Worm (Caenorhabditis elegans) whole organism, young adult: ENCODE results near the gene R151.1.

Experiments
- B0336.3 ChIP-seq: fragments of 200-800 bp; sonication (Bioruptor generic); IDR thresholded peaks from 2 replicates; pipeline ENCODE4 v1.3.6; 2022; ENCODE audit warnings: missing genetic modification characterization, missing compliant biosample characterization
- C06A6.2 ChIP-seq: fragments of 200-800 bp; sonication (Bioruptor generic); conservative IDR thresholded peaks from 2 replicates; pipeline ENCODE4 v1.3.6; 2022; ENCODE audit warnings: missing genetic modification characterization, missing compliant biosample characterization
- F23B12.7 ChIP-seq: sonication (generic microtip); optimal IDR thresholded peaks from 2 replicates; lab custom pipeline; 2017; ENCODE audit warnings: missing genetic modification characterization, mild to moderate bottlenecking, missing compliant biosample characterization, antibody characterized with exemption, moderate library complexity; ENCODE audit not compliant: insufficient read depth
- F33H1.4 ChIP-seq: fragments of 200-800 bp; sonication (Bioruptor generic); IDR thresholded peaks from 2 replicates; pipeline ENCODE4 v1.3.6; 2022; ENCODE audit warnings: missing genetic modification reagents, missing genetic modification characterization, missing compliant biosample characterization
- K11D2.4 ChIP-seq: fragments of 200-800 bp; sonication (Bioruptor generic); IDR thresholded peaks from 2 replicates; pipeline ENCODE4 v1.3.6; 2022; ENCODE audit warnings: missing genetic modification reagents, missing genetic modification characterization, missing compliant biosample characterization
- T07F8.4 ChIP-seq: sonication (generic microtip); optimal IDR thresholded peaks from 2 replicates; lab custom pipeline; 2016; ENCODE audit warnings: mild to moderate bottlenecking, missing genetic modification characterization, moderate library complexity, missing compliant biosample characterization
- T26A5.8 ChIP-seq: sonication (generic microtip); optimal IDR thresholded peaks from 2 replicates; lab custom pipeline; 2016; ENCODE audit warnings: missing genetic modification characterization, missing compliant biosample characterization
- Y79H2A.3 ChIP-seq: fragments of 200-800 bp; sonication (Bioruptor generic); conservative IDR thresholded peaks from 2 replicates; pipeline ENCODE4 v1.3.6; 2022; ENCODE audit warnings: missing genetic modification reagents, missing genetic modification characterization, missing compliant biosample characterization
- ZK185.1 ChIP-seq: sonication (generic microtip); optimal IDR thresholded peaks from 2 replicates; lab custom pipeline; 2016; ENCODE audit warnings: mild to moderate bottlenecking, missing genetic modification characterization, missing compliant biosample characterization; ENCODE audit not compliant: poor library complexity, severe bottlenecking
- akir-1 ChIP-seq: fragments of 200-800 bp; sonication (Bioruptor generic); optimal IDR thresholded peaks from 2 replicates; lab custom pipeline; 2018; ENCODE audit warnings: mild to moderate bottlenecking, missing genetic modification characterization, moderate library complexity, missing compliant biosample characterization
- aptf-3 ChIP-seq: fragments of 200-800 bp; sonication (Bioruptor generic); IDR thresholded peaks from 2 replicates; pipeline ENCODE4 v1.3.6; 2022; ENCODE audit warnings: missing genetic modification characterization, missing compliant biosample characterization
- atf-7 ChIP-seq: sonication (generic microtip); optimal IDR thresholded peaks from 2 replicates; lab custom pipeline; 2017; ENCODE audit warnings: mild to moderate bottlenecking, missing genetic modification characterization, missing compliant biosample characterization
- bed-1 ChIP-seq: fragments of 200-800 bp; sonication (Bioruptor generic); IDR thresholded peaks from 2 replicates; pipeline ENCODE4 v1.3.6; 2022; ENCODE audit warnings: missing genetic modification reagents, missing genetic modification characterization, missing compliant biosample characterization
- ceh-79 ChIP-seq: sonication (generic microtip); optimal IDR thresholded peaks from 2 replicates; lab custom pipeline; 2017; ENCODE audit warnings: mild to moderate bottlenecking, missing genetic modification characterization, missing compliant biosample characterization
- dox-1 ChIP-seq: fragments of 200-800 bp; sonication (Bioruptor generic); IDR thresholded peaks from 2 replicates; pipeline ENCODE4 v1.3.6; 2022; ENCODE audit warnings: missing genetic modification reagents, missing genetic modification characterization, missing compliant biosample characterization
- dpl-1 ChIP-seq: fragments of 150-350 bp; optimal IDR thresholded peaks from 2 replicates; lab custom pipeline; 2014; ENCODE audit warnings: missing biosample characterization, missing genetic modification reagents, missing genetic modification characterization
- gei-17 ChIP-seq: fragments of 200-800 bp; sonication (Bioruptor generic); optimal IDR thresholded peaks from 2 replicates; lab custom pipeline; 2018; ENCODE audit warnings: mild to moderate bottlenecking, missing genetic modification characterization, missing compliant biosample characterization
- hlh-26 ChIP-seq: fragments of 200-800 bp; sonication (Bioruptor generic); conservative IDR thresholded peaks from 2 replicates; pipeline ENCODE4 v1.3.6; 2022; ENCODE audit warnings: missing genetic modification reagents, missing genetic modification characterization, missing compliant biosample characterization
- hmg-20 ChIP-seq: fragments of 200-800 bp; sonication (Bioruptor generic); IDR thresholded peaks from 2 replicates; pipeline ENCODE4 v1.3.6; 2022; ENCODE audit warnings: missing genetic modification reagents, missing genetic modification characterization, missing compliant biosample characterization
- hrde-1 ChIP-seq: sonication (generic microtip); optimal IDR thresholded peaks from 2 replicates; lab custom pipeline; 2016; ENCODE audit warnings: missing genetic modification characterization, mild to moderate bottlenecking, missing compliant biosample characterization, moderate library complexity, missing genotype, missing genetic modification reagents, borderline replicate concordance
- let-526 ChIP-seq: fragments of 200-800 bp; sonication (Bioruptor generic); IDR thresholded peaks from 2 replicates; pipeline ENCODE4 v1.3.6; 2022; ENCODE audit warnings: missing genetic modification reagents, missing genetic modification characterization, missing compliant biosample characterization
- let-607 ChIP-seq, 2 experiments: fragments of 200-800 bp in 1 of 2; sonication (Bioruptor generic) in 1 of 2; sonication (generic microtip) in 1 of 2; optimal IDR thresholded peaks; 2 replicates each; lab custom pipeline; 2016 to 2018; ENCODE audit warnings: mild to moderate bottlenecking in 2 of 2, missing compliant biosample characterization in 2 of 2, missing genetic modification characterization in 2 of 2, moderate library complexity in 2 of 2, missing genotype in 1 of 2
- lin-35 ChIP-seq, 3 experiments: fragments of 150-350 bp in 2 of 3; sonication (generic microtip) in 1 of 3; optimal IDR thresholded peaks; 2 replicates each; lab custom pipeline; 2014 to 2018; ENCODE audit warnings: missing biosample characterization in 3 of 3, missing genetic modification characterization in 3 of 3, missing genetic modification reagents in 3 of 3
- lin-40 ChIP-seq: sonication (generic microtip); optimal IDR thresholded peaks from 2 replicates; lab custom pipeline; 2016; ENCODE audit warnings: missing genetic modification characterization, mild to moderate bottlenecking, missing compliant biosample characterization, missing genotype, missing genetic modification reagents
- lin-54 ChIP-seq: fragments of 200-800 bp; sonication (Bioruptor generic); optimal IDR thresholded peaks from 2 replicates; lab custom pipeline; 2018; ENCODE audit warnings: mild to moderate bottlenecking, missing genetic modification characterization, missing compliant biosample characterization
- lsl-1 ChIP-seq: fragments of 200-800 bp; sonication (Bioruptor generic); optimal IDR thresholded peaks from 2 replicates; lab custom pipeline; 2018; ENCODE audit warnings: mild to moderate bottlenecking, missing genetic modification characterization, moderate library complexity, missing compliant biosample characterization
- lsy-27 ChIP-seq: sonication (generic microtip); optimal IDR thresholded peaks from 2 replicates; lab custom pipeline; 2017; ENCODE audit warnings: missing genetic modification characterization, mild to moderate bottlenecking, missing compliant biosample characterization, antibody characterized with exemption, missing genotype, borderline replicate concordance; ENCODE audit not compliant: insufficient read depth
- madf-6 ChIP-seq: fragments of 200-800 bp; sonication (Bioruptor generic); IDR thresholded peaks from 2 replicates; pipeline ENCODE4 v1.3.6; 2022; ENCODE audit warnings: missing genetic modification reagents, missing genetic modification characterization, missing compliant biosample characterization
- madf-8 ChIP-seq: fragments of 200-800 bp; sonication (Bioruptor generic); conservative IDR thresholded peaks from 2 replicates; pipeline ENCODE4 v1.3.6; 2022; ENCODE audit warnings: missing genetic modification reagents, missing genetic modification characterization, missing compliant biosample characterization
- mcd-1 ChIP-seq: fragments of 200-800 bp; sonication (Bioruptor generic); IDR thresholded peaks from 2 replicates; pipeline ENCODE4 v1.3.6; 2022; ENCODE audit warnings: missing genetic modification reagents, missing genetic modification characterization, missing compliant biosample characterization
- mel-28 ChIP-seq: sonication (generic microtip); optimal IDR thresholded peaks from 2 replicates; lab custom pipeline; 2016; ENCODE audit warnings: borderline replicate concordance, mild to moderate bottlenecking, missing genetic modification characterization, missing compliant biosample characterization
- nfya-2 ChIP-seq: fragments of 200-800 bp; sonication (Bioruptor generic); IDR thresholded peaks from 2 replicates; pipeline ENCODE4 v1.3.6; 2022; ENCODE audit warnings: missing genetic modification reagents, missing genetic modification characterization, missing compliant biosample characterization
- nfyb-1 ChIP-seq: fragments of 200-800 bp; sonication (Bioruptor generic); IDR thresholded peaks from 2 replicates; pipeline ENCODE4 v1.3.6; 2022; ENCODE audit warnings: missing genetic modification reagents, missing genetic modification characterization, missing compliant biosample characterization
- nhr-120 ChIP-seq: fragments of 200-800 bp; sonication (Bioruptor generic); IDR thresholded peaks from 2 replicates; pipeline ENCODE4 v1.3.6; 2022; ENCODE audit warnings: missing genetic modification characterization, missing compliant biosample characterization
- tbx-9 ChIP-seq: sonication (generic microtip); optimal IDR thresholded peaks from 2 replicates; lab custom pipeline; 2016; ENCODE audit warnings: borderline replicate concordance, missing genetic modification characterization, inconsistent platforms, missing compliant biosample characterization
- ztf-22 ChIP-seq: fragments of 200-800 bp; sonication (Bioruptor generic); optimal IDR thresholded peaks from 2 replicates; lab custom pipeline; 2018; ENCODE audit warnings: mild to moderate bottlenecking, missing genetic modification characterization, moderate library complexity, missing compliant biosample characterization
- ztf-25 ChIP-seq: fragments of 200-800 bp; sonication (Bioruptor generic); IDR thresholded peaks from 2 replicates; pipeline ENCODE4 v1.3.6; 2022; ENCODE audit warnings: missing genetic modification reagents, missing genetic modification characterization, missing compliant biosample characterization
- ztf-26 ChIP-seq: sonication (generic microtip); optimal IDR thresholded peaks from 2 replicates; lab custom pipeline; 2017; ENCODE audit warnings: missing genetic modification characterization, missing compliant biosample characterization

The R151.1 gene

ce11 chrIII:7188300-7189052 is 27.9 kb upstream of the R151.1 start, which contains the start of the genes F37C12.21 and F37C12.10 (continued):
- no peak for TF ChIP-seq hlh-26 (GFP tag; lab: Robert Waterston, UW)
- TF ChIP-seq lin-40, result no peak
- TF ChIP-seq mel-28 (tag; lab: Kevin White, UChicago), result no peak
- peak; percentile 62 for TF ChIP-seq B0336.3 (GFP tag; lab: Robert Waterston, UW)
- TF ChIP-seq T26A5.8 (tag; lab: Kevin White, UChicago), result no peak
- no peak for TF ChIP-seq K11D2.4 (GFP tag; lab: Robert Waterston, UW)
- TF ChIP-seq let-526 (GFP tag; lab: Robert Waterston, UW), result no peak
- TF ChIP-seq nhr-120 (GFP tag; lab: Robert Waterston, UW), result no peak
- no peak for TF ChIP-seq ztf-26 (tag; lab: Kevin White, UChicago)
- TF ChIP-seq ztf-22 (GFP tag; lab: Kevin White, UChicago), result no peak
- no peak for TF ChIP-seq dpl-1 (GFP tag; lab: Kevin White, UChicago)
- TF ChIP-seq F33H1.4 (GFP tag; lab: Robert Waterston, UW), result no peak
- TF ChIP-seq tbx-9 (tag; lab: Kevin White, UChicago), result no peak
- TF ChIP-seq gei-17, result no peak
- no peak for TF ChIP-seq lin-35 (GFP tag; optimal IDR thresholded peaks at IDR 0.05; lab: Kevin White, UChicago)
- TF ChIP-seq lsl-1, result no peak
- TF ChIP-seq madf-6 (GFP tag; lab: Robert Waterston, UW), result peak; percentile 43; the same call in 1 of the 2 replicates
- TF ChIP-seq hmg-20 (GFP tag; lab: Robert Waterston, UW), result no peak
- TF ChIP-seq madf-8, result no peak
- TF ChIP-seq atf-7 (tag; lab: Kevin White, UChicago), result no peak
- TF ChIP-seq aptf-3, result 0 out of 2 replicates have a peak, but pooled peaks have one; percentile 17
- TF ChIP-seq ztf-25 (GFP tag; lab: Robert Waterston, UW), result 0 out of 2 replicates have a peak, but pooled peaks have one; percentile 22
- no peak for TF ChIP-seq ceh-79 (tag; lab: Kevin White, UChicago)
- no peak for TF ChIP-seq C06A6.2 (GFP tag; lab: Robert Waterston, UW)
- TF ChIP-seq hrde-1 (tag; lab: Kevin White, UChicago), result no peak
- TF ChIP-seq let-607 (tag; optimal IDR thresholded peaks at IDR 0.05; lab: Kevin White, UChicago), result peak in 1 of 2 experiments; percentile 24
- no peak for TF ChIP-seq akir-1
- TF ChIP-seq mcd-1 (GFP tag; lab: Robert Waterston, UW), result 0 out of 2 replicates have a peak, but pooled peaks have one; percentile 6
- TF ChIP-seq bed-1 (GFP tag; lab: Robert Waterston, UW), result no peak
- no peak for TF ChIP-seq lsy-27 (tag; lab: Kevin White, UChicago)
- peak; percentile 25 for TF ChIP-seq ZK185.1 (tag; lab: Kevin White, UChicago)
- TF ChIP-seq nfya-2 (GFP tag; lab: Robert Waterston, UW), result no peak
- TF ChIP-seq F23B12.7, result no peak
- peak; percentile 51 for TF ChIP-seq dox-1 (GFP tag; lab: Robert Waterston, UW)
- no peak for TF ChIP-seq T07F8.4
- TF ChIP-seq lin-54 (GFP tag; lab: Kevin White, UChicago), result no peak
- TF ChIP-seq nfyb-1 (GFP tag; lab: Robert Waterston, UW), result 0 out of 2 replicates have a peak, but pooled peaks have one; percentile 8
- no peak for TF ChIP-seq Y79H2A.3 (GFP tag; lab: Robert Waterston, UW)
